Worm (Caenorhabditis elegans) whole organism, L2 larva: ENCODE results near the gene sma-6.

Experiments
- C34F6.9 ChIP-seq: fragments of 150-350 bp; optimal IDR thresholded peaks from 2 replicates; lab custom pipeline; 2014; ENCODE audit warnings: missing biosample characterization, missing genetic modification characterization
- F13H6.1 ChIP-seq: sonication (generic microtip); optimal IDR thresholded peaks from 2 replicates; lab custom pipeline; 2016; ENCODE audit warnings: missing genetic modification characterization, missing compliant biosample characterization
- R02D3.7 ChIP-seq: fragments of 150-350 bp; optimal IDR thresholded peaks from 2 replicates; lab custom pipeline; 2014; ENCODE audit warnings: missing biosample characterization, missing genetic modification characterization
- Y55F3AM.14 ChIP-seq: fragments of 200-800 bp; sonication (Bioruptor generic); optimal IDR thresholded peaks from 2 replicates; lab custom pipeline; 2018; ENCODE audit warnings: mild to moderate bottlenecking, missing genetic modification characterization, missing compliant biosample characterization
- alr-1 ChIP-seq: fragments of 150-350 bp; optimal IDR thresholded peaks from 2 replicates; lab custom pipeline; 2014; ENCODE audit warnings: missing biosample characterization, missing genetic modification characterization
- aly-2 ChIP-seq: fragments of 150-350 bp; optimal IDR thresholded peaks from 2 replicates; lab custom pipeline; 2014; ENCODE audit warnings: missing biosample characterization, missing genetic modification characterization
- ama-1 ChIP-seq: fragments of 150-350 bp; optimal IDR thresholded peaks from 2 replicates; lab custom pipeline; 2018; ENCODE audit warnings: inconsistent platforms
- blmp-1 ChIP-seq: sonication (generic microtip); optimal IDR thresholded peaks from 2 replicates; lab custom pipeline; 2017; ENCODE audit warnings: missing genetic modification characterization, mild to moderate bottlenecking, missing compliant biosample characterization, antibody characterized with exemption, moderate library complexity; ENCODE audit not compliant: insufficient read depth
- ceh-16 ChIP-seq: fragments of 150-350 bp; optimal IDR thresholded peaks from 2 replicates; lab custom pipeline; 2014; ENCODE audit warnings: missing biosample characterization, missing genetic modification characterization
- ceh-82 ChIP-seq: fragments of 150-350 bp; optimal IDR thresholded peaks from 2 replicates; lab custom pipeline; 2014; ENCODE audit warnings: missing biosample characterization, missing genetic modification characterization
- crh-2 ChIP-seq: sonication (generic microtip); optimal IDR thresholded peaks from 2 replicates; lab custom pipeline; 2017; ENCODE audit warnings: missing biosample characterization, missing genetic modification characterization
- dmd-4 ChIP-seq: sonication (generic microtip); optimal IDR thresholded peaks from 2 replicates; lab custom pipeline; 2017; ENCODE audit warnings: missing biosample characterization, missing genetic modification characterization
- egl-27 ChIP-seq: sonication (generic microtip); optimal IDR thresholded peaks from 3 replicates; lab custom pipeline; 2017; ENCODE audit warnings: missing biosample characterization, missing genetic modification reagents, missing genetic modification characterization
- fos-1 ChIP-seq: fragments of 150-350 bp; optimal IDR thresholded peaks from 2 replicates; lab custom pipeline; 2014; ENCODE audit warnings: missing biosample characterization, missing genetic modification characterization
- gmeb-1 ChIP-seq: fragments of 150-350 bp; optimal IDR thresholded peaks from 2 replicates; lab custom pipeline; 2014; ENCODE audit warnings: missing biosample characterization, missing genetic modification characterization
- lin-11 ChIP-seq: fragments of 150-350 bp; sonication (generic microtip); optimal IDR thresholded peaks from 2 replicates; lab custom pipeline; 2014; ENCODE audit warnings: missing biosample characterization, missing genetic modification characterization, inconsistent platforms, mixed read lengths
- lin-13 ChIP-seq: fragments of 150-350 bp; optimal IDR thresholded peaks from 2 replicates; lab custom pipeline; 2014; ENCODE audit warnings: missing biosample characterization, missing genetic modification reagents, missing genetic modification characterization
- lin-39 ChIP-seq: fragments of 150-350 bp; optimal IDR thresholded peaks from 2 replicates; lab custom pipeline; 2014; ENCODE audit warnings: missing biosample characterization, missing genetic modification reagents, missing genetic modification characterization
- lsy-2 ChIP-seq, 2 experiments: fragments of 150-350 bp in 1 of 2; sonication (generic microtip) in 1 of 2; optimal IDR thresholded peaks; 2 replicates each; lab custom pipeline; 2014 to 2017; ENCODE audit warnings: missing biosample characterization in 2 of 2, missing genetic modification characterization in 2 of 2
- mdl-1 ChIP-seq, 2 experiments: fragments of 150-350 bp in 1 of 2; sonication (generic microtip) in 1 of 2; optimal IDR thresholded peaks; 2 replicates each; lab custom pipeline; 2017; ENCODE audit warnings: missing biosample characterization in 2 of 2, missing genetic modification characterization in 2 of 2
- nhr-10 ChIP-seq: sonication (generic microtip); optimal IDR thresholded peaks from 2 replicates; lab custom pipeline; 2017; ENCODE audit warnings: missing biosample characterization, missing genetic modification characterization
- nhr-12 ChIP-seq: fragments of 150-350 bp; optimal IDR thresholded peaks from 2 replicates; lab custom pipeline; 2014; ENCODE audit warnings: missing biosample characterization, missing genetic modification characterization
- nhr-129 ChIP-seq: fragments of 150-350 bp; optimal IDR thresholded peaks from 2 replicates; lab custom pipeline; 2014; ENCODE audit warnings: missing biosample characterization, missing genetic modification characterization
- nhr-21 ChIP-seq: fragments of 150-350 bp; optimal IDR thresholded peaks from 2 replicates; lab custom pipeline; 2014; ENCODE audit warnings: missing biosample characterization, missing genetic modification characterization
- nhr-25 ChIP-seq: fragments of 150-350 bp; sonication (generic microtip); optimal IDR thresholded peaks from 3 replicates; lab custom pipeline; 2014; ENCODE audit warnings: missing biosample characterization, missing genetic modification characterization
- nhr-6 ChIP-seq: fragments of 150-350 bp; optimal IDR thresholded peaks from 2 replicates; lab custom pipeline; 2014; ENCODE audit warnings: missing biosample characterization, missing genetic modification characterization
- skn-1 ChIP-seq: sonication (generic microtip); optimal IDR thresholded peaks from 2 replicates; lab custom pipeline; 2017; ENCODE audit warnings: missing biosample characterization, missing genetic modification characterization
- sma-3 ChIP-seq: sonication (generic microtip); optimal IDR thresholded peaks from 2 replicates; lab custom pipeline; 2016; ENCODE audit warnings: missing genetic modification reagents, missing genetic modification characterization, missing compliant biosample characterization
- sma-9 ChIP-seq, 2 experiments: fragments of 150-350 bp in 1 of 2; sonication (generic microtip) in 1 of 2; optimal IDR thresholded peaks; 2 replicates each; lab custom pipeline; 2014 to 2016; ENCODE audit warnings: missing genetic modification characterization in 2 of 2, mild to moderate bottlenecking in 1 of 2, missing biosample characterization in 1 of 2, missing compliant biosample characterization in 1 of 2, missing genetic modification reagents in 1 of 2, moderate library complexity in 1 of 2
- unc-39 ChIP-seq: fragments of 150-350 bp; optimal IDR thresholded peaks from 2 replicates; lab custom pipeline; 2014; ENCODE audit warnings: missing biosample characterization, missing genetic modification characterization
- unc-55 ChIP-seq: fragments of 150-350 bp; sonication (generic microtip); optimal IDR thresholded peaks from 3 replicates; lab custom pipeline; 2014; ENCODE audit warnings: missing biosample characterization, missing genetic modification reagents, missing genetic modification characterization
- zag-1 ChIP-seq: fragments of 150-350 bp; optimal IDR thresholded peaks from 2 replicates; lab custom pipeline; 2014; ENCODE audit warnings: missing biosample characterization, missing genetic modification characterization
- ztf-1 ChIP-seq: fragments of 200-800 bp; sonication (Bioruptor generic); conservative IDR thresholded peaks from 2 replicates; pipeline ENCODE4 v1.3.6; 2022; ENCODE audit warnings: missing genetic modification characterization, missing compliant biosample characterization
- ztf-11 ChIP-seq: sonication (generic microtip); optimal IDR thresholded peaks from 2 replicates; lab custom pipeline; 2017; ENCODE audit warnings: missing biosample characterization, missing genetic modification characterization
- ztf-4 ChIP-seq: fragments of 150-350 bp; optimal IDR thresholded peaks from 2 replicates; lab custom pipeline; 2014; ENCODE audit warnings: missing biosample characterization, missing genetic modification characterization

sma-6 gene

ce11 chrII:6344513-6344912 lies 20.2 kb downstream of the sma-6 start:
- no peak for TF ChIP-seq crh-2 (tag; lab: Kevin White, UChicago)
- no peak for TF ChIP-seq blmp-1
- no peak for TF ChIP-seq C34F6.9 (tag; lab: Kevin White, UChicago)
- no peak for TF ChIP-seq lin-39 (tag; lab: Kevin White, UChicago)
- no peak for TF ChIP-seq nhr-12 (tag; lab: Kevin White, UChicago)
- TF ChIP-seq skn-1, result no peak
- no peak for TF ChIP-seq unc-39 (tag; lab: Kevin White, UChicago)
- no peak for TF ChIP-seq Y55F3AM.14
- TF ChIP-seq, all 48 proteins: peak for 0

ce11 chrII:6345195-6346158 lies 21.2 kb downstream of the sma-6 start, which contains the start of gene C32D5.8:
C32D5.8 (minus strand) TSS chrII:6345964.
- TF ChIP-seq ztf-1 (GFP tag; lab: Robert Waterston, UW) (no peak), sma-3 (GFP tag; lab: Kevin White, UChicago) (peak; percentile 10), blmp-1 (peak; percentile 45), ztf-4 (peak; percentile 12), fos-1 (tag; lab: Kevin White, UChicago) (peak; percentile 23), ceh-16 (tag; lab: Kevin White, UChicago) (peak; percentile 57), nhr-21 (peak; percentile 51), ama-1 (lab: Kevin White, UChicago) (peak; percentile 38), nhr-25 (tag; lab: Kevin White, UChicago) (peak; percentile 79), lsy-2 (tag; optimal IDR thresholded peaks at IDR 0.05; lab: Kevin White, UChicago) (peak in 1 of 2 experiments; percentile 4), sma-9 (GFP tag; optimal IDR thresholded peaks at IDR 0.05; lab: Kevin White, UChicago) (peak; percentile 48), sma-9 (tag; optimal IDR thresholded peaks at IDR 0.05; lab: Kevin White, UChicago) (no peak), crh-2 (tag; lab: Kevin White, UChicago) (peak; percentile 33), unc-55 (GFP tag; lab: Kevin White, UChicago) (no peak), nhr-12 (tag; lab: Kevin White, UChicago) (no peak), ceh-82 (tag; lab: Kevin White, UChicago) (no peak)

ce11 chrII:6346551-6347079 lies 22.3 kb downstream of the sma-6 start:
- peak; percentile 90 for TF ChIP-seq nhr-21
- TF ChIP-seq gmeb-1 (tag; lab: Kevin White, UChicago), result peak; percentile 55
- no peak for TF ChIP-seq dmd-4 (tag; lab: Kevin White, UChicago)
- TF ChIP-seq egl-27, result peak; percentile 25
- peak; percentile 89 for TF ChIP-seq nhr-129 (tag; lab: Kevin White, UChicago)
- TF ChIP-seq nhr-25 (tag; lab: Kevin White, UChicago), result peak; percentile 81
- TF ChIP-seq ztf-11 (tag; lab: Kevin White, UChicago), result no peak
- TF ChIP-seq R02D3.7 (tag; lab: Kevin White, UChicago), result no peak
- peak; percentile 62 for TF ChIP-seq sma-9 (GFP tag; optimal IDR thresholded peaks at IDR 0.05; lab: Kevin White, UChicago)
- TF ChIP-seq sma-9 (tag; optimal IDR thresholded peaks at IDR 0.05; lab: Kevin White, UChicago), result no peak
- TF ChIP-seq mdl-1 (tag; optimal IDR thresholded peaks at IDR 0.05; lab: Kevin White, UChicago), result no peak
- peak; percentile 98 for TF ChIP-seq ama-1 (lab: Kevin White, UChicago)
- TF ChIP-seq nhr-12 (tag; lab: Kevin White, UChicago), result no peak
- TF ChIP-seq blmp-1, result peak; percentile 20
- TF ChIP-seq skn-1, result peak; percentile 82
- TF ChIP-seq sma-3 (GFP tag; lab: Kevin White, UChicago), result peak; percentile 79
- TF ChIP-seq F13H6.1, result peak; percentile 54
- 0 out of 2 replicates have a peak, but pooled peaks have one; percentile 66 for TF ChIP-seq ztf-1 (GFP tag; lab: Robert Waterston, UW)
- TF ChIP-seq zag-1 (tag; lab: Kevin White, UChicago), result no peak
- peak; percentile 73 for TF ChIP-seq lin-13 (GFP tag; lab: Kevin White, UChicago)
- TF ChIP-seq unc-39 (tag; lab: Kevin White, UChicago), result no peak
- TF ChIP-seq C34F6.9 (tag; lab: Kevin White, UChicago), result peak; percentile 78
- TF ChIP-seq unc-55 (GFP tag; lab: Kevin White, UChicago), result peak; percentile 53
- TF ChIP-seq fos-1 (tag; lab: Kevin White, UChicago), result peak; percentile 14
- peak; percentile 86 for TF ChIP-seq nhr-6 (tag; lab: Kevin White, UChicago)
- TF ChIP-seq crh-2 (tag; lab: Kevin White, UChicago), result peak; percentile 79
- TF ChIP-seq ztf-4, result peak; percentile 95
- peak; percentile 42 for TF ChIP-seq nhr-10 (tag; lab: Kevin White, UChicago)
- no peak for TF ChIP-seq aly-2 (tag; lab: Kevin White, UChicago)
- peak; percentile 37 to 83 for TF ChIP-seq lsy-2 (tag; optimal IDR thresholded peaks at IDR 0.05; lab: Kevin White, UChicago)
- TF ChIP-seq Y55F3AM.14, result peak; percentile 20
- no peak for TF ChIP-seq lin-11 (tag; lab: Kevin White, UChicago)
- no peak for TF ChIP-seq lin-39 (tag; lab: Kevin White, UChicago)
- no peak for TF ChIP-seq alr-1
